Fruit fly (Drosophila melanogaster) Kc167 (cell line): ENCODE data around the gene CG10510.

Experiments used
- Myc ChIP-seq: fragments of >200 bp; optimal IDR thresholded peaks from 2 replicates; lab custom pipeline; 2017; ENCODE audit warnings: missing external identifiers
- Sin3A ChIP-seq: fragments of >200 bp; optimal IDR thresholded peaks from 2 replicates; lab custom pipeline; 2018; ENCODE audit warnings: missing external identifiers
- h ChIP-seq: fragments of >200 bp; optimal IDR thresholded peaks from 3 replicates; lab custom pipeline; 2018; ENCODE audit warnings: missing external identifiers
- insv ChIP-seq: fragments of >200 bp; optimal IDR thresholded peaks from 3 replicates; lab custom pipeline; 2018; ENCODE audit warnings: missing external identifiers
- psq ChIP-seq: fragments of >200 bp; optimal IDR thresholded peaks from 2 replicates; lab custom pipeline; 2017; ENCODE audit warnings: missing external identifiers
- ttk ChIP-seq: sonication (Bioruptor generic); optimal IDR thresholded peaks from 2 replicates; lab custom pipeline; 2017; ENCODE audit warnings: missing external identifiers

Gene CG10510

DNA sequence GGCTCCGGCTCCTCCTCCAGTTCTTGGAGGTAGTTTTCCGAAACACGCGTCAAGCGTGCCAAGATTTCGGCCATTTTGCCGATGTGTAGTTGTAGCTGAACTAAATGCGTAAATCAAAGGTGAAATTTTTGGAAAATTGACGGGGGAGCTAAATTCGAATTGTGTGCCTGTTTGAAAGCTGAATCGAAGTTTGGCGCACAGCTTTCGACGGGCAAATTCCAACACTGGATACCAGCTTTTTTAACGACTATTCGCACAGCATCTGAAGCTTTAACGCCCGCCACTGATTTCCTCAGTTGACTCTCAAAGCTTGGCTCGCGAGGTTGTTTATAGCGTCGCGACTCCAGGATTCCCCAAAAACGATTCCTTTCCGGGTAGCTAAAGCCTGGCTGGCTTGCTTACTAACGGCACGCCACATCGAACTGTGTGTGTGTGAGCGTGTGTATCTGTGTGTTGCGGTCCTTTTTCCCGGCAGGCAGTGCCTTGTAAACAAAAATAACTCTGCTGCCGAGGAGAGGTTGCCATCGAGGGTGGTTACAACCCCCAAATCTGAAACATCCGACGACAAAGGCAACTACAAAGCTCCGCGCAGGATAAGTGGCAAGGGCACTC lies at the start of gene CG10510, which contains the start of gene CG10508:
Gene CG10510, minus strand, starts transcription at position 164 of the 612 bp plus-strand sequence.
Gene CG10508, plus strand, starts transcription at position 295 of the 612 bp plus-strand sequence.
- TF ChIP-seq h (lab: Kevin White, UChicago) (no peak), Myc (lab: Kevin White, UChicago) (no peak), psq (lab: Kevin White, UChicago) (no peak), ttk (lab: Kevin White, UChicago) (no peak), insv (lab: Kevin White, UChicago) (no peak), Sin3A (lab: Kevin White, UChicago) (no peak)

DNA sequence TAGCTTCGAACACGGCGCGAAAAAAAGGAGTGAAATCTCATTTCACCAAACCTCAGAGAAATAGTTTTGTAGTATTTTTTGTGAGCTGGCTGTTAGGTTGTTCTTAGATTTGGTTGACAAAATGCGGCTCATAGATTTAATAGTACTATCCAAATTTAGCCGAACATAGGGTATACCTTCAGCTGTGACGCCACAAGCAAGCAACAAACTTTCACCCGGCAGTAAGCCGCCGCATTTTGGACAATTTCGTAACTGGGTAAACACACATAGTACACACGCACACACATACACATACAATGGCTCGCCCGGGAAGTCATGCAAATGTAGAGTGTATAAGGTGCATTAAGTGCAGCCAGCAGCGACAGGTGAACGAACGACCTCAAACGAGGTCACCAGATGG lies 49.4 kb upstream of the CG10510 start:
- TF ChIP-seq insv (lab: Kevin White, UChicago) (no peak), psq (lab: Kevin White, UChicago) (no peak), ttk (lab: Kevin White, UChicago) (no peak), Sin3A (lab: Kevin White, UChicago) (no peak), Myc (lab: Kevin White, UChicago) (no peak), h (lab: Kevin White, UChicago) (no peak)

DNA sequence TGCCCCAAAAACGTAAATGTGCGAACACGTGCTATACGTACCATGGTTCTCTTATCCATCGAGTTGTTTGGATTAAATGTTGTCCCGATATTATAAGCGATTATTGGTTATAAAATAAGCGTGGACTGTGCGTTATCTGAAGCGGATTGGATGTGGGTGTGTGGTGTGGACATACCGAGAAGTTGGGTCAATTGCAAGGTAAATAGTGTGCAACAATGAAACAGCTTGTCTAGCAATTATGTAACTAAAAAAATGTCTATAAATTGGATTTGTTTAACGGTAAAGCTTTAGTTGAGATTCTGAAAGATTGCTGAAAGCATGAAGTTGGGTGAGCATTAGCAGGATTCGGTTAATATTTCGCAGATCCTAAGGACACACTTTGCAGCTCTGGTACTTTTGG lies 47.8 kb upstream of the CG10510 start, which contains the start of gene CG43218:
Gene CG43218, plus strand, starts transcription at position 290 of the 400 bp plus-strand sequence.
- TF ChIP-seq h (lab: Kevin White, UChicago) = no peak

DNA sequence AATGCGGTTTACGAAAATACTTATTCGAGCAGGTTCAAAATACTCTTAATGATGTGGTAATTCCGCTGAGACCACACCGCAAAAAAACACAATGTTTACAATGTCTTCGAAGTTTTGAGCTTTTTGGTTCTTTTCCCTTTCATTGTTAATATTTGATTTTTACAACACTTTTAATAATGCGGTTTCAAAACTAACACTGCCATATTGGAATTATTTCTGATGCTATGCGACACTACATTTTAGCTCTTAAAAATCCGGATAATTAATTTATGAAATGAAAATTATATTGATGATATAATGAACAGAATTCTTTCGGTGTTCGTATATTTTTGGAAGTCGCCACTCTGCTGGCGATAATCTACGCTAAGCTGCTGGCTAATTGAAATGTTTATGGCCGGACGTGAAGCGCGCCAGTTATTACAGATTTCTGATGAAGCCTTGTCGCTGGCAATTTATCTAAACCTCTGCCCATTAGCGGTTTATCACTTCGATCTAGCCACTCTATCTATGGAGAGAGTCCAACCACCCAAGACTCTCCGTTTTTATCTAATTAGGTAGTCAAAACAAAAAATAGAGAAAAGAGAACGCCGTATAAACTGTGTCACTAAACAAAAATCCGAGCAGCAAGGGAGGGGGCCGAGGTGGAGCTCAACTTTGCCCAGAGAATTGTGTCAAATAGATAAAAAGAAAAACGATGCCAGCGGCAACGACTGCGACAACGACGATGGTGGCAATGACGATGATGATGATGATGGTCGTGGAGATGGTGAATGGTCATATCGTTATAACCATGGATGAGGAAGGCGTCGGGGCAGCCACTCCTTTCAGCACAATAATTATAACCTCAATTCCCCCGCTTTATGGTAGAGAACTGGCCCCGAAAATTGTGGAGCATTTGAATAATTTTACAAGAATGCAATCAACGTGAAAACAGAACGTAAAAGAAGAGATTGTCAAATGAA lies 46.5 kb upstream of the CG10510 start:
- TF ChIP-seq Sin3A (lab: Kevin White, UChicago) (no peak), psq (lab: Kevin White, UChicago) (no peak), h (lab: Kevin White, UChicago) (no peak), Myc (lab: Kevin White, UChicago) (no peak), insv (lab: Kevin White, UChicago) (no peak), ttk (lab: Kevin White, UChicago) (no peak)

DNA sequence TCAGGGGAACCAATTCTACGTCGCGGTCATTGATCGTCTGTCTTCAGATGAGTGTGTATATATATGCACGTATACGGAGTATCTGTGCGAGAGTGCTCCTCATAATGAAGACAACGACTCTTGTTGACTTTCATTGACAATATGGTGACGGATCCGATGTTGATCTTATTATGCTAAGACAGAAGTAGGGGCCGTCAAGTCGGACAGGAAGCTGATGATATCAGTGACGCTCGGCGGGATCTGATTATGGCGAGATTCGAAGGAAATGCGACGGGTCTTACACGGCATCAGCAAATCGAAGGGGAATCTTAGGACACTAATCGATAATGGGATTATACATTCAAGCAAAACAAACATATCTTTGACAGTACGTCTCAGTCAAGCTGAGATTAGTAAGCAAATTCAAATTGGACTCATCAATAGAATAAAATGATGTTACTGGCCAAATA lies 44.7 kb upstream of the CG10510 start:
- TF ChIP-seq psq (lab: Kevin White, UChicago) = no peak
- no peak for TF ChIP-seq Myc (lab: Kevin White, UChicago)
- TF ChIP-seq insv (lab: Kevin White, UChicago) = no peak
- TF ChIP-seq h (lab: Kevin White, UChicago) = no peak

DNA sequence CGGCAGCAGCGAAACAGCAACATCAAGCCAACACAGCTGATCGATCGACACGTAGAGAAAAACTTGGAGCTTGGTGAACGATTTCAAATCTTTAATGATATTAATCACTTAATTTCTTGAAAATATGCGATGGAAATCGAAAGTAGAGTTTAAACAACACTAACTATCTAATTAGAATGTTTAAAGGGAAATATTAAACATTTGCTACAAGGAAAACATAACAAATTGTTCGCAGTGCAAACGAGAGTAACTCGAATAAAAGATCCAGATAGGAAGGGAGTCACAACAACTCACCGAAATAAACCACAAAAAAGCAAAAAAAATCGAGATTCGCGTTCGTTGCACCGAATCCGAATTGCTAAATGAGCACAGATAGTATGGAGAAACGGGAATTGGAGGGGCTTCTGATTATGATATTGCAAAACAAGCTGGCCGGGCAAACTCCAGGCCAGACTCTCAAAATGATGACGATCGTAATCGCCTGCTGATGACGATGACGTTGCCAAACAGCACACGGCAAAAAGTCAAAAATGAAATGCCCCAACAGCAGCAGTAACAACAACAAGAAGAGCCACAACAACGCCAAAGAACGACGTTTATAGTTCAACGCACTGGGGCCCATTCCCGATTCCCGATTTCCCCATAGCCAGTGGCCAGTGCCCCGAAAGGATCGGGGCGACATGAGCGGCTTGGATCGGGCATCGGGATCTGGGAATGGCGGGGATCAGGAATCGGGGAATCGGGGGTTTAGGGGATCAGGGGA lies 44.1 kb upstream of the CG10510 start:
- TF ChIP-seq insv (lab: Kevin White, UChicago) = no peak
- no peak for TF ChIP-seq Myc (lab: Kevin White, UChicago)
- no peak for TF ChIP-seq Sin3A (lab: Kevin White, UChicago)
- TF ChIP-seq psq (lab: Kevin White, UChicago) = no peak
- no peak for TF ChIP-seq ttk (lab: Kevin White, UChicago)
- no peak for TF ChIP-seq h (lab: Kevin White, UChicago)

DNA sequence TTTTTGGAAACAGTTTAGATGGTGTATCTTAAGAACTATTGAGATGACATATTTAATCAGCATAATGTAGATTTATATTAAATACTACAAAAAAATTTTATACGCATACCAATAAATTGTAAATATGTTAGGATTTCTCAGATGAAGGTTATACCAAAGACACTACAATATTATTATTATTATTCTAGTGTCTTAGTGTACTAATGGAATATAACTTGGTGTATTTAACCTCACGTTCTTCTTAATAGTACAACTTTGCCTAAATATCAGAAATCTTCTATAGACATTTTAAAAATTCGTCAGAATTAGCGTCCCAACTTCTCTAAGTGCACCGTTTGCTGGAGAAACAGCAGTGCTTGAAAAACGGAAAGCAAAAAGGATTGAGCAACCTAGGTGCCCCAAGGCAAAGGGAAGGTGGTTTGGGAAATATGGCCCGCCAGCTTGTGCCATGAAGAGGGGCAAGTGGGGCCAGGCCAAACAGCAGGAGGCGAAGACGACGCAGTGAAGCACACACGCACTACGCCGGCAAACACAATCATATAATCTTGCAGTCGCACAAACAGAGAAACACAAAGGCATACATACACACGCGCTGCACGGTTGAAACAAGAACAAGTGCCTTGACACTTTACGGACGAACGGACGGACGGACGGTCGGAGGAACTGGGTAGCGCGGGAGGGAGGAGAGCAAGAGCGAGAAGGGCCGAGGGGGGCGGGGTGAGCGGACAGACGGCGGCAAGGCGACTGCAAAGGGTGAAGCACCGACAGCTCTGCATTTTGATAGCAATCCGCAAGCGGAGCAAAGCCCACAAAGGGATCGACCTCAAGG lies 43.3 kb upstream of the CG10510 start:
- TF ChIP-seq Sin3A (lab: Kevin White, UChicago) (no peak), ttk (lab: Kevin White, UChicago) (no peak), psq (lab: Kevin White, UChicago) (no peak), insv (lab: Kevin White, UChicago) (no peak), h (lab: Kevin White, UChicago) (no peak), Myc (lab: Kevin White, UChicago) (no peak)

DNA sequence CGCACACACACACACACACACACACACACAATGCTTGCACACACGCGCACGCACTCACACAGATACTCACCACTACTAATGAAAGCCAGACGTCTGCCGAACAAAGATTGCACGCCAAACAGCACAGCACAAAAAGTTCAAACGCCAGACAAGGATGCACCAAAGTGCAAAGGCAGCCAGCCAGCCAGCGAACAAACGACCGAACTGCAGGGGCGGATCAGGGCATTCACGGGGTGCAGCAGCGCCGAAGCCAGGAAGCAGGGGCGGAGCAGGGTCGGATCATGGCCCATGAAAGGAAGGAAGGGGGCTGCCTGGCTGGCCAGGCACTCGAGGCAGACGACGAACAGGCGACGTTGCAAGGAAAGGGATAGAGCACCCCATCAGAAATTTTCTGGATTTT lies 42.6 kb upstream of the CG10510 start:
- TF ChIP-seq insv (lab: Kevin White, UChicago) = no peak

DNA sequence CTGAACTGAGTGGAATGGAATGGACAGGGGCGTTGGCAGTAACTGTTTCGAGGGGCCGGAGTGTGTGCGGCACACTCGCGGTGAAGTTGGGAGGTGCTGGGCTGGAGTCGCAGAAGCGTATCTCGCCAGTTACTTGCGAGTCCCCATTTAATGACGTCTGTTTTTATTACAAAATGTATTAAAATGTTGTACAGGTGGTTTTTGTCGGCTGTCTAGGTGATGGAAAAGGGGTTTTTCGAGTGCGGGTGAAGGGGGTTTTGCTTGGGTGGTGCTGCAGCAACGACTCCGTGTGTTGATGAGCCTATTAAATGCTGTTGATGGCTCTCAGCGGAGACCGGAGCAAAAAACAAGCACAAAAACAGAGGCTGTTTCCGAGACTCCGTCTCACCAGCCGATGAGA lies 41.5 kb upstream of the CG10510 start:
- TF ChIP-seq psq (lab: Kevin White, UChicago) (no peak), Sin3A (lab: Kevin White, UChicago) (no peak), h (lab: Kevin White, UChicago) (no peak), insv (lab: Kevin White, UChicago) (no peak), Myc (lab: Kevin White, UChicago) (no peak), ttk (lab: Kevin White, UChicago) (no peak)

DNA sequence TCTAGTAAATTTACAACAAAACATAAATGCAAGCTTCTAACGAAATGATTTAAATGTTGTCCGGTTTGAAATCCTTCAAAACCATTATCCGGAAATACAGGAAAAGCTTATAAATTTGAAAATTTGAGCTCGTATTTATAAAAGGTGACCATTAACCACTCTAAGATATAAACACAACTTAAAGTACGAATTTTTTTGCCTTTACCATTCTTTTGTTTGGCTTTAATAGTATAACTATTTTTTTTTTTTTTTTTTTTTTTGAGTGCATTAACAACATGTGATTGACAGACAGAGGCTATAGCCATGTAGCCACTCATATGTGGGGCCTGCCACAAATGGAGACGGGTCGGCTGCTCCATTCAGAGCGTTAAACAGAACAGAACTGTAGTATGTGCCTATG lies 33.5 kb upstream of the CG10510 start:
- TF ChIP-seq Myc (lab: Kevin White, UChicago) (no peak), insv (lab: Kevin White, UChicago) (no peak), h (lab: Kevin White, UChicago) (no peak), psq (lab: Kevin White, UChicago) (no peak), Sin3A (lab: Kevin White, UChicago) (no peak), ttk (lab: Kevin White, UChicago) (no peak)
